Fruit fly (Drosophila melanogaster): ENCODE data around the gene tll.
A peak's percentile ranks its signal among the peaks of the same experiment; 100 is the strongest.

Gene tll

DNA sequence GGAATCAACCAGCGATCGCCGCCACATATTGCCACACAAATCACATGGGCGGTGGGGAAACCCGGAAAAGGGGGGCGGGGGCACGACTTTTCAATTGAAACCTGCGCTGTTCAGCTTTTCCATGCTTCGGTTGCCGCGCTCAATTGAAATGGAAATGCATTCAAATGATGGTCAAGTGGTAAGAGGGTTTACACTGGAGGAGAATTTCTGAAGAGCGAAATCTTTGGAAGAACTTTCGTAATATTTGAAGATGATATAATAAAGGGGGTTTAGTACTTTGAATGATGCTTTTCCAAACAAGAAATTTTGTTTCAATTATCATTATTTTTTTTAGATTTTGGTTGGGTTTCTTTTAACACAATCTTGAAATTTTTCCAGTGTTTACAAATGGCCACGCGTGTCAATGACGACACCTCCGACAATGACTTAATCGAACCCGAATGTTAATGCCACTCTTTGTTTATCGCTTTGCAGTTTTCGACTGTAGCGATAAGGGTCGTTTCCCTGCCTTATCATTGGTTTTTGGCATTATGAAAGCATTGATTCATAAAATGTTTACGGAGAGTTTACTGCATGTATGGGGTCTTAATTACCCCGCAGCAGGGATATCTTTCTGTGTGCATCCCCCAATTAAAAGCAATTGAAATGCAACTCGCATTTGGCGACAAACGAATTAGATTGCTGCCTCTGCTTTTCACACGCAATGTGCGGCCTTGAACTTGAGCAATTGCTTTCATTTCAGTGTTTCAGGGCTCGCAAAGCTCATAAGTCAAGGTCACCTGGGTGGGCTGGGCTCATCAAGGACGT is 39.5 kb upstream of the tll start (continued):
- TF ChIP-seq trem (tag; optimal IDR thresholded peaks at IDR 0.05) (no peak), zf30C (GFP tag; optimal IDR thresholded peaks at IDR 0.05) (no peak), HLH54F (GFP tag; optimal IDR thresholded peaks at IDR 0.05) (no peak), CG8944 (GFP tag; optimal IDR thresholded peaks at IDR 0.05) (peak; percentile 15), toy (GFP tag; IDR thresholded peaks at IDR 0.05) (no peak), Myb (GFP tag; optimal IDR thresholded peaks at IDR 0.05) (no peak), C15 (GFP tag; IDR thresholded peaks at IDR 0.05) (no peak), YL-1 (GFP tag; optimal IDR thresholded peaks at IDR 0.05) (no peak), grau (tag; optimal IDR thresholded peaks at IDR 0.05) (peak; percentile 54), tap (tag; optimal IDR thresholded peaks at IDR 0.05) (peak; percentile 29), tup (GFP tag; optimal IDR thresholded peaks at IDR 0.05) (no peak), Xbp1 (GFP tag; optimal IDR thresholded peaks at IDR 0.05) (peak; percentile 62), Ets65A (GFP tag) (peak; percentile 55), knrl (GFP tag; IDR thresholded peaks at IDR 0.05; ENCODE audit: partially characterized antibody) (no peak), CG7963 (GFP tag; IDR thresholded peaks at IDR 0.05; ENCODE audit: partially characterized antibody) (no peak), CG4328 (GFP tag; optimal IDR thresholded peaks at IDR 0.05) (no peak), emc (GFP tag; optimal IDR thresholded peaks at IDR 0.05) (no peak), stwl (tag; optimal IDR thresholded peaks at IDR 0.05) (no peak), twi (tag; optimal IDR thresholded peaks at IDR 0.05) (no peak), fd96Cb (tag; optimal IDR thresholded peaks at IDR 0.05) (peak; percentile 37), shn (GFP tag; optimal IDR thresholded peaks at IDR 0.05) (no peak), dati (GFP tag; IDR thresholded peaks at IDR 0.05) (no peak), sr (GFP tag; IDR thresholded peaks at IDR 0.05) (no peak), gt (GFP tag; IDR thresholded peaks at IDR 0.05) (no peak), CG10366 (GFP tag; IDR thresholded peaks at IDR 0.05) (peak; percentile 43; the same call in 1 of the 2 replicates), ERR (GFP tag; optimal IDR thresholded peaks at IDR 0.05) (no peak), stc (GFP tag; IDR thresholded peaks at IDR 0.05) (0 out of 2 replicates have a peak, but pooled peaks have one; percentile 8), Fer1 (GFP tag; optimal IDR thresholded peaks at IDR 0.05) (peak; percentile 22), croc (GFP tag; conservative IDR thresholded peaks at IDR 0.05) (no peak), CG4707 (GFP tag; optimal IDR thresholded peaks at IDR 0.05) (no peak), zfh2 (GFP tag; optimal IDR thresholded peaks at IDR 0.05) (no peak), MESR4 (GFP tag; optimal IDR thresholded peaks at IDR 0.05) (no peak), phol (tag; optimal IDR thresholded peaks at IDR 0.05) (peak; percentile 52), CG34224 (GFP tag; IDR thresholded peaks at IDR 0.05; ENCODE audit: partially characterized antibody) (no peak), Dll (GFP tag; IDR thresholded peaks at IDR 0.05; ENCODE audit: partially characterized antibody) (no peak), CG30020 (tag; optimal IDR thresholded peaks at IDR 0.05) (no peak), ewg (GFP tag; optimal IDR thresholded peaks at IDR 0.05) (peak; percentile 21), Mad (GFP tag; optimal IDR thresholded peaks at IDR 0.05) (peak; percentile 18), amos (GFP tag; IDR thresholded peaks at IDR 0.05; ENCODE audit: partially characterized antibody) (no peak), ems (GFP tag; optimal IDR thresholded peaks at IDR 0.05) (no peak), CG13123 (GFP tag; optimal IDR thresholded peaks at IDR 0.05) (no peak), cwo (GFP tag; optimal IDR thresholded peaks at IDR 0.05) (peak; percentile 6), CG10274 (GFP tag; optimal IDR thresholded peaks at IDR 0.05) (no peak), Abd-B (GFP tag; optimal IDR thresholded peaks at IDR 0.05) (no peak), cato (GFP tag; optimal IDR thresholded peaks at IDR 0.05; ENCODE audit: borderline replicate concordance) (peak; percentile 12), Deaf1 (tag; optimal IDR thresholded peaks at IDR 0.05) (no peak), MBD-R2 (GFP tag; IDR thresholded peaks at IDR 0.05) (no peak), kah (GFP tag; optimal IDR thresholded peaks at IDR 0.05) (no peak), dan (GFP tag; IDR thresholded peaks at IDR 0.05) (no peak)
